Worm (Caenorhabditis elegans) whole organism, mixed stage, embryonic: ENCODE data around the gene T21D12.7.

Experiments used
- nhr-237 ChIP-seq: fragments of 150-350 bp; optimal IDR thresholded peaks from 2 replicates; lab custom pipeline; 2014; ENCODE audit warnings: missing biosample characterization, missing genetic modification characterization
- nhr-76 ChIP-seq: sonication (generic microtip); optimal IDR thresholded peaks from 2 replicates; lab custom pipeline; 2017; ENCODE audit warnings: missing biosample characterization, missing genetic modification characterization
- unc-62 ChIP-seq: fragments of 150-350 bp; optimal IDR thresholded peaks from 2 replicates; lab custom pipeline; 2014; ENCODE audit warnings: missing biosample characterization, missing genetic modification reagents, missing genetic modification characterization

- TF ChIP-seq nhr-237 (tag; lab: Kevin White, UChicago) (no peak), nhr-76 (tag; lab: Kevin White, UChicago) (no peak), unc-62 (no peak)
These were observed 32.1 kb downstream of the T21D12.7 start, which contains the start of gene dpy-9 for ce11 chrIV:259142-259541.
